Fruit fly (Drosophila melanogaster) whole organism, embryonic: ENCODE data around the gene CG7607.
A peak's percentile ranks its signal among the peaks of the same experiment; 100 is the strongest.

ENCODE experiments used
- CG14710 ChIP-seq: fragments of 200-800 bp; sonication (Bioruptor generic); optimal IDR thresholded peaks from 3 replicates; lab custom pipeline; 2019; ENCODE audit warnings: missing biosample characterization, mild to moderate bottlenecking, missing genetic modification characterization, moderate library complexity
- CG2199 ChIP-seq: fragments of 200-800 bp; sonication (Bioruptor generic); IDR thresholded peaks from 3 replicates; pipeline ENCODE4 v1.3.6; 2022; ENCODE audit warnings: missing biosample characterization, missing genetic modification characterization
- CG34422 ChIP-seq: fragments of 200-800 bp; sonication (Bioruptor generic); IDR thresholded peaks from 3 replicates; pipeline ENCODE4 v1.3.6; 2022; ENCODE audit warnings: missing biosample characterization, missing genetic modification characterization
- HHEX ChIP-seq: fragments of 200-800 bp; sonication (Bioruptor generic); optimal IDR thresholded peaks from 3 replicates; lab custom pipeline; 2017; ENCODE audit warnings: missing biosample characterization, mild to moderate bottlenecking, missing genetic modification characterization, missing genetic modification reagents
- nerfin-2 ChIP-seq: fragments of 200-800 bp; sonication (Bioruptor generic); IDR thresholded peaks from 2 replicates; pipeline ENCODE4 v1.3.6; 2022; ENCODE audit warnings: missing biosample characterization, missing genetic modification characterization; ENCODE audit not compliant: partially characterized antibody
- pb ChIP-seq: fragments of 200-800 bp; sonication (Bioruptor generic); optimal IDR thresholded peaks from 3 replicates; lab custom pipeline; 2016; ENCODE audit warnings: missing biosample characterization, missing genetic modification characterization
- psq ChIP-seq: fragments of 200-800 bp; sonication (Bioruptor generic); optimal IDR thresholded peaks from 2 replicates; lab custom pipeline; 2017; ENCODE audit warnings: missing biosample characterization, missing genetic modification characterization

dm6 chr3L:11205608-11206336, 6.4 kb downstream of the CG7607 start, which contains the start of gene Plod:
- TF ChIP-seq CG2199 (GFP tag; lab: Robert Waterston, UW) (peak; percentile 82; the same call in 1 of the 3 replicates), pb (no peak), HHEX (GFP tag; lab: Kevin White, UChicago) (no peak), CG34422 (GFP tag; lab: Robert Waterston, UW) (peak; percentile 79; the same call in 2 of the 3 replicates), psq (GFP tag; lab: Kevin White, UChicago) (peak; percentile 43), CG14710 (tag; lab: Kevin White, UChicago) (peak; percentile 63), nerfin-2 (GFP tag; lab: Robert Waterston, UW) (no peak)
